Fruit fly (Drosophila melanogaster): Measurements from ENCODE around the gene Orct2.

DNA sequence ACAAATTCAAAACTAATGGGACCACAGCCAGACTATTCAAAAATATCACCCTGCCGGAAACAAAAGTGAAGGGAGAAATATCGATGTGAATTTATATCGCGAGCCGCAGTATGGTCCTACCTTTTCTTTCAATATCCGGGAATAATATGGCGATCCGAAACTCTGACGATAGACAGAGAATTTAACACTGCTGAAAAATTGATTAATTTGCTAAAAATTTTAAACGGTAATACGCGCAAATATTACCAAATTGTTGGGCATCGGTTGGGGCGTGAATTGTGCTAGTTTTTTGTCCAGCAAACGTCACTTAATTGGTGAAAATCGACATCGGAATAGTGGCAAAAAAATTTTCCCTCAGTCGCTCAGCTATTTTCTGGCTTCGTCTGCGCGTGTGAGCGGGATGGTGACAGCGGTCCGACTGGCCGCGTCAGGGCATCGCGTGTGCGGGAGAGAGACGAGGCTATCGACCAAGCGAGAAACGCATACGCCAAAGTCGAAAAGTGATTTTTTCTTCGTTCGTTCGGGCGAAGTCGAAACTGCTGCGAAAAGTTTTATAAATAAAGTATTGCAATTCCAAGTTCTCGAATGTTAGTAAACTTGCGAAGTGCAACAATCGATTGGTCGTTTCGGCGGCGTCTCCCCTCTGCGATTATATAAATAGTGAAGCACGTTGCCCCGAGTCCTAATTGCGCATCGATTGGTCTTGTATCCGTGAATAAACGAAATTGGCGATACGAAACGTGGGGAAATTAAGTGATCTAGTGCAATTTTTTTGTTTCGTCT, 42.2 kb upstream of the Orct2 start, which contains the start of gene mask:
- no peak for TF ChIP-seq fd96Ca (GFP tag; IDR thresholded peaks at IDR 0.05)
- no peak for TF ChIP-seq EcR (GFP tag; optimal IDR thresholded peaks at IDR 0.05)
